Worm (Caenorhabditis elegans): ENCODE measurements around the gene C06E4.3.

DNA sequence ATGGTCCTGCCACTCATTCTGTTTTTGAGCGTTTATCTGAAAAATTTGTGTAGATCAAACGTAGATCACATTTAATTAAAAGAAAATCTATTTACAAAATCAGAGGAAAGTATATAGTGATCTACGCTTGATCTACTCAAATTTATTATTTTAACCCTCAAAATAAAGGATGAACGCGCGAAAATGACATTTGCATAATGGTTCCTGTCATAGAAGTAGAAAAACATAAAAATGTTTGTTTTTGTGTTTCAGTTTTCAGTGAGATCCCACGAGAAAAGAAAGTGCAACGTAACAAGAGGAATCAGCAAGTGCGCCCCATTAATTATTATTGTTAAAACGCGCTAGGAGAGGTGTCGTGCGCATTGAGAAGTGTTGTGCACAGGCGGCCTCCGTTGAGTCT is 49.4 kb upstream of the C06E4.3 start:
- no peak for TF ChIP-seq fos-1 (tag; optimal IDR thresholded peaks at IDR 0.05)
- no peak for TF ChIP-seq nhr-28 (tag; optimal IDR thresholded peaks at IDR 0.05)
- no peak for TF ChIP-seq nhr-76 (tag; optimal IDR thresholded peaks at IDR 0.05)
- TF ChIP-seq attf-4 (tag; optimal IDR thresholded peaks at IDR 0.05), result no peak
- no peak for TF ChIP-seq pha-4 (GFP tag; IDR thresholded peaks at IDR 0.05)
- no peak for TF ChIP-seq pha-4 (tag; optimal IDR thresholded peaks at IDR 0.05)
- no peak for TF ChIP-seq lin-39 (tag; optimal IDR thresholded peaks at IDR 0.05)
- no peak for TF ChIP-seq ztf-11 (tag; optimal IDR thresholded peaks at IDR 0.05)
- TF ChIP-seq egl-27 (tag; optimal IDR thresholded peaks at IDR 0.05), result no peak
- no peak for TF ChIP-seq pqm-1 (tag; optimal IDR thresholded peaks at IDR 0.05)
- no peak for TF ChIP-seq unc-39 (tag; optimal IDR thresholded peaks at IDR 0.05)
- TF ChIP-seq skn-1 (tag; optimal IDR thresholded peaks at IDR 0.05), result no peak

Measured in whole organism, L4 larva.